Fruit fly (Drosophila melanogaster) whole organism, embryonic: Measurements from ENCODE around the gene Kyat.
A peak's percentile ranks its signal among the peaks of the same experiment; 100 is the strongest.

Experiments used
- Abd-B ChIP-seq: fragments of 200-800 bp; sonication (Bioruptor generic); optimal IDR thresholded peaks from 2 replicates; lab custom pipeline; 2018; ENCODE audit warnings: missing biosample characterization, mild to moderate bottlenecking, missing genetic modification characterization, moderate library complexity
- Ada2b ChIP-seq: fragments of 200-800 bp; sonication (Bioruptor generic); IDR thresholded peaks from 2 replicates; pipeline ENCODE4 v1.3.6; 2022; ENCODE audit warnings: missing biosample characterization, missing genetic modification characterization
- CG1233 ChIP-seq: fragments of 200-800 bp; sonication (Bioruptor generic); optimal IDR thresholded peaks from 4 replicates; lab custom pipeline; 2018; ENCODE audit warnings: missing biosample characterization, mild to moderate bottlenecking, missing genetic modification characterization
- CG12942 ChIP-seq: fragments of 200-800 bp; sonication (Bioruptor generic); optimal IDR thresholded peaks from 3 replicates; lab custom pipeline; 2016; ENCODE audit warnings: missing biosample characterization, missing genetic modification characterization
- CG15514 ChIP-seq: fragments of 200-800 bp; sonication (Bioruptor generic); optimal IDR thresholded peaks from 3 replicates; lab custom pipeline; 2017; ENCODE audit warnings: missing biosample characterization, missing genetic modification characterization, mild to moderate bottlenecking, moderate library complexity, missing genetic modification reagents
- CG16813 ChIP-seq: fragments of 200-800 bp; sonication (Bioruptor generic); IDR thresholded peaks from 3 replicates; pipeline ENCODE4 v1.3.6; 2022; ENCODE audit warnings: missing biosample characterization, missing genetic modification characterization; ENCODE audit not compliant: partially characterized antibody
- CG18011 ChIP-seq: fragments of 200-800 bp; sonication (Bioruptor generic); optimal IDR thresholded peaks from 2 replicates; lab custom pipeline; 2017; ENCODE audit warnings: missing biosample characterization, missing genetic modification characterization, mild to moderate bottlenecking, moderate library complexity, missing genotype
- CG30020 ChIP-seq: fragments of 200-800 bp; optimal IDR thresholded peaks from 2 replicates; lab custom pipeline; 2019; ENCODE audit warnings: missing biosample characterization, mild to moderate bottlenecking, missing genetic modification characterization, moderate library complexity
- CG3726 ChIP-seq: fragments of 200-800 bp; sonication (Bioruptor generic); IDR thresholded peaks from 3 replicates; pipeline ENCODE4, ENCODE4 v1.3.6; 2022; ENCODE audit warnings: missing biosample characterization, missing genetic modification characterization
- CG4360 ChIP-seq: fragments of 200-800 bp; sonication (Bioruptor generic); IDR thresholded peaks from 2 replicates; pipeline ENCODE4 v1.3.6; 2022; ENCODE audit warnings: missing biosample characterization, missing genetic modification characterization
- CG4730 ChIP-seq: fragments of 200-800 bp; sonication (Bioruptor generic); IDR thresholded peaks from 2 replicates; pipeline ENCODE4 v1.3.6; 2022; ENCODE audit warnings: missing biosample characterization, missing genetic modification characterization
- CG6175 ChIP-seq: fragments of 200-800 bp; sonication (Bioruptor generic); IDR thresholded peaks from 3 replicates; pipeline ENCODE4 v1.3.6; 2022; ENCODE audit warnings: missing biosample characterization, missing genetic modification characterization
- CG6689 ChIP-seq: fragments of 200-800 bp; sonication (Bioruptor generic); IDR thresholded peaks from 2 replicates; pipeline ENCODE4 v1.3.6; 2022; ENCODE audit warnings: missing biosample characterization, missing genetic modification characterization
- CG7987 ChIP-seq: fragments of 200-800 bp; sonication (Bioruptor generic); optimal IDR thresholded peaks from 2 replicates; lab custom pipeline; 2018; ENCODE audit warnings: missing biosample characterization, mild to moderate bottlenecking, missing genetic modification characterization, moderate library complexity
- CG8290 ChIP-seq, 3 experiments: fragments of 200-800 bp; sonication (Bioruptor generic); optimal IDR thresholded peaks; 2 replicates each; lab custom pipeline; 2016 to 2019; ENCODE audit warnings: missing biosample characterization in 3 of 3, missing genetic modification characterization in 3 of 3, mild to moderate bottlenecking in 2 of 3, moderate library complexity in 1 of 3
- Chrac-16 ChIP-seq: fragments of 200-800 bp; sonication (Bioruptor generic); optimal IDR thresholded peaks from 3 replicates; lab custom pipeline; 2016; ENCODE audit warnings: missing biosample characterization, missing genetic modification characterization
- D ChIP-seq, 2 experiments: fragments of 200-800 bp in 1 of 2; fragments of >200 bp in 1 of 2; sonication (Bioruptor generic) in 1 of 2; optimal IDR thresholded peaks; 2 replicates in 1 of 2; 3 replicates in 1 of 2; lab custom pipeline; 2017; ENCODE audit warnings: mild to moderate bottlenecking in 1 of 2, missing biosample characterization in 1 of 2, missing genetic modification characterization in 1 of 2, missing genetic modification reagents in 1 of 2
- Drgx ChIP-seq: fragments of 200-800 bp; sonication (Bioruptor generic); IDR thresholded peaks from 2 replicates; pipeline ENCODE4 v1.3.6; 2022; ENCODE audit warnings: missing biosample characterization, missing genetic modification characterization
- HLHmδ ChIP-seq: fragments of 200-800 bp; sonication (Bioruptor generic); optimal IDR thresholded peaks from 2 replicates; lab custom pipeline; 2018; ENCODE audit warnings: missing biosample characterization, mild to moderate bottlenecking, missing genetic modification characterization, moderate library complexity
- Sox102F ChIP-seq: fragments of 200-800 bp; sonication (Bioruptor generic); optimal IDR thresholded peaks from 2 replicates; lab custom pipeline; 2018; ENCODE audit warnings: missing biosample characterization, mild to moderate bottlenecking, missing genetic modification characterization, moderate library complexity
- Trl ChIP-seq, 3 experiments: fragments of >200 bp in 2 of 3; fragments of 200-800 bp in 1 of 3; sonication (Bioruptor generic) in 1 of 3; optimal IDR thresholded peaks; 2 replicates in 1 of 3; 3 replicates in 2 of 3; lab custom pipeline; 2016 to 2017; ENCODE audit warnings: missing biosample characterization in 1 of 3, missing genetic modification characterization in 1 of 3
- Xrp1 ChIP-seq: fragments of 200-800 bp; sonication (Bioruptor generic); IDR thresholded peaks from 2 replicates; pipeline ENCODE4 v1.3.6; 2022; ENCODE audit warnings: missing biosample characterization, missing genetic modification characterization
- az2 ChIP-seq: fragments of 200-800 bp; sonication (Bioruptor generic); optimal IDR thresholded peaks from 3 replicates; lab custom pipeline; 2016; ENCODE audit warnings: missing biosample characterization, missing genetic modification characterization
- bbx ChIP-seq: fragments of 200-800 bp; sonication (Bioruptor generic); IDR thresholded peaks from 2 replicates; pipeline ENCODE4 v1.3.6; 2022; ENCODE audit warnings: missing biosample characterization, missing genetic modification characterization; ENCODE audit not compliant: partially characterized antibody
- cg ChIP-seq: fragments of 200-800 bp; sonication (Bioruptor generic); optimal IDR thresholded peaks from 3 replicates; lab custom pipeline; 2019; ENCODE audit warnings: missing biosample characterization, mild to moderate bottlenecking, missing genetic modification characterization, moderate library complexity
- ci ChIP-seq: fragments of 200-800 bp; sonication (Bioruptor generic); IDR thresholded peaks from 3 replicates; pipeline ENCODE4 v1.3.6; 2022; ENCODE audit warnings: missing biosample characterization, missing genetic modification characterization
- dan ChIP-seq: fragments of 200-800 bp; sonication (Bioruptor generic); IDR thresholded peaks from 2 replicates; pipeline ENCODE4 v1.3.6; 2022; ENCODE audit warnings: missing biosample characterization, missing genetic modification characterization
- fru ChIP-seq: fragments of >200 bp; optimal IDR thresholded peaks from 2 replicates; lab custom pipeline; 2017
- ftz-f1 ChIP-seq: fragments of 200-800 bp; sonication (Bioruptor generic); optimal IDR thresholded peaks from 2 replicates; lab custom pipeline; 2016; ENCODE audit warnings: missing biosample characterization, missing genetic modification characterization
- gro ChIP-seq: fragments of 200-800 bp; sonication (Bioruptor generic); optimal IDR thresholded peaks from 2 replicates; lab custom pipeline; 2016; ENCODE audit warnings: missing biosample characterization, missing genetic modification characterization
- her ChIP-seq: fragments of 200-800 bp; sonication (Bioruptor generic); optimal IDR thresholded peaks from 2 replicates; lab custom pipeline; 2016; ENCODE audit warnings: missing biosample characterization, missing genetic modification characterization
- ken ChIP-seq: fragments of 200-800 bp; sonication (Bioruptor generic); IDR thresholded peaks from 3 replicates; pipeline ENCODE4 v1.3.6; 2022; ENCODE audit warnings: missing biosample characterization, missing genetic modification characterization
- kni ChIP-seq: fragments of 200-800 bp; sonication (Bioruptor generic); optimal IDR thresholded peaks from 3 replicates; lab custom pipeline; 2017; ENCODE audit warnings: mild to moderate bottlenecking, missing biosample characterization, missing genetic modification reagents, missing genetic modification characterization
- knrl ChIP-seq: fragments of 200-800 bp; sonication (Bioruptor generic); IDR thresholded peaks from 3 replicates; pipeline ENCODE4 v1.3.6; 2022; ENCODE audit warnings: missing biosample characterization, missing genetic modification characterization; ENCODE audit not compliant: partially characterized antibody
- lbe ChIP-seq: fragments of 200-800 bp; sonication (Bioruptor generic); optimal IDR thresholded peaks from 2 replicates; lab custom pipeline; 2016; ENCODE audit warnings: missing biosample characterization, mild to moderate bottlenecking, missing genetic modification characterization
- lov ChIP-seq, 2 experiments: fragments of 200-800 bp in 1 of 2; fragments of >200 bp in 1 of 2; sonication (Bioruptor generic) in 1 of 2; IDR thresholded peaks in 1 of 2; optimal IDR thresholded peaks in 1 of 2; 2 replicates in 1 of 2; 3 replicates in 1 of 2; pipeline versions ENCODE4 v1.3.6 to Lab custom; 2017 to 2022; ENCODE audit warnings: missing biosample characterization in 1 of 2, missing genetic modification characterization in 1 of 2
- luna ChIP-seq: fragments of 200-800 bp; sonication (Bioruptor generic); optimal IDR thresholded peaks from 2 replicates; lab custom pipeline; 2016; ENCODE audit warnings: missing biosample characterization, missing genetic modification characterization
- mam ChIP-seq: fragments of 200-800 bp; sonication (Bioruptor generic); optimal IDR thresholded peaks from 3 replicates; lab custom pipeline; 2016; ENCODE audit warnings: missing biosample characterization, missing genetic modification characterization
- nerfin-2 ChIP-seq: fragments of 200-800 bp; sonication (Bioruptor generic); IDR thresholded peaks from 2 replicates; pipeline ENCODE4 v1.3.6; 2022; ENCODE audit warnings: missing biosample characterization, missing genetic modification characterization; ENCODE audit not compliant: partially characterized antibody
- prd ChIP-seq, 3 experiments: fragments of >200 bp in 2 of 3; fragments of 200-800 bp in 1 of 3; sonication (Bioruptor generic) in 1 of 3; optimal IDR thresholded peaks in 2 of 3; IDR thresholded peaks in 1 of 3; 2 replicates in 2 of 3; 3 replicates in 1 of 3; pipeline versions ENCODE4 v1.3.6 to Lab custom; 2017 to 2022; ENCODE audit warnings: missing biosample characterization in 1 of 3, missing genetic modification characterization in 1 of 3
- shn ChIP-seq: fragments of 200-800 bp; sonication (Bioruptor generic); optimal IDR thresholded peaks from 3 replicates; lab custom pipeline; 2016; ENCODE audit warnings: missing biosample characterization, missing genetic modification characterization
- sqz ChIP-seq: fragments of 200-800 bp; sonication (Bioruptor generic); optimal IDR thresholded peaks from 3 replicates; lab custom pipeline; 2018; ENCODE audit warnings: missing biosample characterization, mild to moderate bottlenecking, missing genetic modification characterization
- ttk ChIP-seq: fragments of 200-800 bp; sonication (Bioruptor generic); IDR thresholded peaks from 2 replicates; pipeline ENCODE4 v2.1.2; 2022; ENCODE audit warnings: missing biosample characterization, missing genetic modification characterization
- tup ChIP-seq: fragments of 200-800 bp; sonication (Bioruptor generic); optimal IDR thresholded peaks from 2 replicates; lab custom pipeline; 2016; ENCODE audit warnings: missing biosample characterization, mild to moderate bottlenecking, missing genetic modification characterization, moderate library complexity

Kyat gene

dm6 chr3R:11778879-11779278 is 43.4 kb downstream of the Kyat start (continued):
- TF ChIP-seq ken (GFP tag; lab: Robert Waterston, UW): no peak
- TF ChIP-seq shn: no peak
- 0 out of 2 replicates have a peak, but pooled peaks have one; percentile 4 for TF ChIP-seq Xrp1 (GFP tag; lab: Robert Waterston, UW)
- peak; percentile 88 for TF ChIP-seq D (optimal IDR thresholded peaks at IDR 0.05; lab: Kevin White, UChicago)
- no peak for TF ChIP-seq D (GFP tag; optimal IDR thresholded peaks at IDR 0.05; lab: Kevin White, UChicago)
- peak; percentile 48; the same call in 1 of the 2 replicates for TF ChIP-seq ttk
- peak; percentile 3 for TF ChIP-seq cg (GFP tag; lab: Kevin White, UChicago)
- 0 out of 2 replicates have a peak, but pooled peaks have one; percentile 20 for TF ChIP-seq bbx (GFP tag; lab: Robert Waterston, UW)
- TF ChIP-seq HLHmδ (GFP tag; lab: Kevin White, UChicago): peak; percentile 42
- no peak for TF ChIP-seq Abd-B (GFP tag; lab: Kevin White, UChicago)
- TF ChIP-seq lov (optimal IDR thresholded peaks at IDR 0.05; lab: Kevin White, UChicago): no peak
- TF ChIP-seq lov (GFP tag; IDR thresholded peaks at IDR 0.05; lab: Robert Waterston, UW): 0 out of 3 replicates have a peak, but pooled peaks have one; percentile 31
- peak; percentile 49 for TF ChIP-seq kni
- no peak for TF ChIP-seq Chrac-16 (GFP tag; lab: Kevin White, UChicago)
- 0 out of 3 replicates have a peak, but pooled peaks have one; percentile 9 for TF ChIP-seq CG6175 (GFP tag; lab: Robert Waterston, UW)

dm6 chr3R:11778012-11778865 is 44.1 kb downstream of the Kyat start:
- TF ChIP-seq fru (no peak), Ada2b (no peak), Trl (optimal IDR thresholded peaks at IDR 0.05; lab: Kevin White, UChicago) (peak in 1 of 2 experiments; percentile 6), Trl (GFP tag; optimal IDR thresholded peaks at IDR 0.05; lab: Kevin White, UChicago) (peak; percentile 51), Chrac-16 (GFP tag; lab: Kevin White, UChicago) (peak; percentile 60), CG16813 (0 out of 3 replicates have a peak, but pooled peaks have one; percentile 41), CG7987 (GFP tag; lab: Kevin White, UChicago) (peak; percentile 69), prd (optimal IDR thresholded peaks at IDR 0.05; lab: Kevin White, UChicago) (no peak), prd (GFP tag; IDR thresholded peaks at IDR 0.05; lab: Robert Waterston, UW) (peak; percentile 68; the same call in 2 of the 3 replicates), ftz-f1 (GFP tag; lab: Kevin White, UChicago) (peak; percentile 26), nerfin-2 (GFP tag; lab: Robert Waterston, UW) (peak; percentile 53; the same call in 1 of the 2 replicates), her (peak; percentile 75), Sox102F (GFP tag; lab: Kevin White, UChicago) (peak; percentile 60), lbe (no peak), dan (GFP tag; lab: Robert Waterston, UW) (no peak), CG4730 (GFP tag; lab: Robert Waterston, UW) (0 out of 2 replicates have a peak, but pooled peaks have one; percentile 20), sqz (peak; percentile 4), CG12942 (peak; percentile 37), CG30020 (tag; lab: Kevin White, UChicago) (peak; percentile 49), CG1233 (GFP tag; lab: Kevin White, UChicago) (peak; percentile 56), CG6689 (GFP tag; lab: Robert Waterston, UW) (peak; percentile 33; the same call in 1 of the 2 replicates), az2 (GFP tag; lab: Kevin White, UChicago) (peak; percentile 80), gro (peak; percentile 73), Drgx (GFP tag; lab: Robert Waterston, UW) (peak; percentile 6; the same call in 1 of the 2 replicates), CG3726 (GFP tag; lab: Robert Waterston, UW) (no peak), CG18011 (GFP tag; lab: Kevin White, UChicago) (peak; percentile 37), ci (GFP tag; lab: Robert Waterston, UW) (peak; percentile 82), knrl (peak; percentile 31; the same call in 1 of the 3 replicates), CG8290 (GFP tag; optimal IDR thresholded peaks at IDR 0.05; lab: Kevin White, UChicago) (peak; percentile 49), CG8290 (tag; optimal IDR thresholded peaks at IDR 0.05; lab: Kevin White, UChicago) (peak; percentile 6 to 77), CG15514 (GFP tag; lab: Kevin White, UChicago) (peak; percentile 86), mam (GFP tag; lab: Kevin White, UChicago) (peak; percentile 44), tup (GFP tag; lab: Kevin White, UChicago) (no peak), CG4360 (no peak; the same call in 1 of the 2 replicates), luna (GFP tag; lab: Kevin White, UChicago) (peak; percentile 22)
